Fruit fly (Drosophila melanogaster): Measurements from ENCODE around the gene Sol1.

dm6 chr3R:12350497-12350896 is 35.6 kb upstream of the Sol1 start, which contains the start of gene CG10038:
- TF ChIP-seq Clk (GFP tag; optimal IDR thresholded peaks at IDR 0.05) (no peak), cnc (optimal IDR thresholded peaks at IDR 0.05) (no peak), CG33017 (tag; optimal IDR thresholded peaks at IDR 0.05) (no peak)

Measured in whole organism, adult.